Fruit fly (Drosophila melanogaster): ENCODE results near the gene CG8478.

DNA sequence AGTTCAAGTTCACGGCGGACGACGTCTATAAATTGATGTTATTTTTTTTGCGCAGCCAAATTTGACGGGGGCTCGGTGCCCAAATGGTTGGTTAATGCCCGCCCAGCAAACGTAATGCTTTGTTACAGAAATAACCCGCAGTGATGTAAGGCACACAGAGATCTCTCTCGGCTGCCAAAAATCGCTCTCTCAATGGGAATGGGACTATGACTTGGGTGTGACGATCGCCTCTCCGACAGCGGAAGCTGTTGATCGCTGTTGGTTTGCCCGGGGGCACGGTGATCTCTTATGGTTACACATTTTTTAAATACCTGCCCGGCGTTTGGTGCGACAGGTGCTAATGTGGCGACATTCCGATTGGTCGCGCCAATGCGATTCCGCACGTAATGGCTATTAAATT lies 6.7 kb downstream of the CG8478 start:
- TF ChIP-seq Med (GFP tag) (peak; percentile 51), knrl (GFP tag; IDR thresholded peaks at IDR 0.05; ENCODE audit: partially characterized antibody) (no peak), CG17361 (GFP tag; IDR thresholded peaks at IDR 0.05) (no peak), CG18476 (GFP tag; optimal IDR thresholded peaks at IDR 0.05) (no peak), CG16815 (GFP tag; optimal IDR thresholded peaks at IDR 0.05) (no peak), Sin3A (optimal IDR thresholded peaks at IDR 0.05) (no peak), Blimp-1 (GFP tag; optimal IDR thresholded peaks at IDR 0.05) (no peak), amos (GFP tag; IDR thresholded peaks at IDR 0.05; ENCODE audit: partially characterized antibody) (no peak), fru (optimal IDR thresholded peaks at IDR 0.05) (no peak), zfh2 (GFP tag; optimal IDR thresholded peaks at IDR 0.05) (no peak)

All from whole organism, embryonic.